Fruit fly (Drosophila melanogaster) whole organism, prepupa: ENCODE measurements around the gene CG1273.

Source experiments
- CG11294 ChIP-seq: fragments of 200-800 bp; sonication (Bioruptor generic); IDR thresholded peaks from 2 replicates; pipeline ENCODE4 v1.3.6; 2022; ENCODE audit warnings: missing biosample characterization, missing genetic modification characterization
- CG11762 ChIP-seq: fragments of 200-800 bp; sonication (Bioruptor generic); optimal IDR thresholded peaks from 3 replicates; lab custom pipeline; 2016; ENCODE audit warnings: missing biosample characterization, missing genetic modification characterization; ENCODE audit not compliant: insufficient read depth
- CG15336 ChIP-seq: fragments of 200-800 bp; sonication (Bioruptor generic); IDR thresholded peaks from 2 replicates; pipeline ENCODE4 v1.3.6; 2022; ENCODE audit warnings: missing biosample characterization, missing genetic modification characterization
- CG1621 ChIP-seq: fragments of 200-800 bp; sonication (Bioruptor generic); optimal IDR thresholded peaks from 3 replicates; lab custom pipeline; 2018; ENCODE audit warnings: missing biosample characterization, mild to moderate bottlenecking, missing genetic modification characterization
- CG31627 ChIP-seq: fragments of 200-800 bp; sonication (Bioruptor generic); optimal IDR thresholded peaks from 3 replicates; lab custom pipeline; 2016; ENCODE audit warnings: missing biosample characterization, missing genetic modification characterization
- CG32006 ChIP-seq: fragments of 200-800 bp; sonication (Bioruptor generic); optimal IDR thresholded peaks from 3 replicates; lab custom pipeline; 2017; ENCODE audit warnings: missing biosample characterization, mild to moderate bottlenecking, missing genetic modification characterization
- CG3919 ChIP-seq: fragments of 200-800 bp; sonication (Bioruptor generic); optimal IDR thresholded peaks from 3 replicates; lab custom pipeline; 2016; ENCODE audit warnings: missing biosample characterization, missing genetic modification characterization
- CG6163 ChIP-seq: fragments of 200-800 bp; sonication (Bioruptor generic); IDR thresholded peaks from 3 replicates; pipeline ENCODE4 v1.3.6; 2022; ENCODE audit warnings: missing biosample characterization, missing genetic modification characterization
- CG6276 ChIP-seq: fragments of 200-800 bp; sonication (Bioruptor generic); optimal IDR thresholded peaks from 2 replicates; lab custom pipeline; 2017; ENCODE audit warnings: missing biosample characterization, mild to moderate bottlenecking, missing genetic modification characterization
- CG6854 ChIP-seq: fragments of 200-800 bp; sonication (Bioruptor generic); optimal IDR thresholded peaks from 2 replicates; lab custom pipeline; 2017; ENCODE audit warnings: missing biosample characterization, mild to moderate bottlenecking, missing genetic modification characterization
- CG7368 ChIP-seq: fragments of 200-800 bp; sonication (Bioruptor generic); optimal IDR thresholded peaks from 3 replicates; lab custom pipeline; 2016; ENCODE audit warnings: missing biosample characterization, missing genetic modification characterization
- CG8632 ChIP-seq: fragments of 200-800 bp; sonication (Bioruptor generic); optimal IDR thresholded peaks from 3 replicates; lab custom pipeline; 2016; ENCODE audit warnings: missing biosample characterization, missing genetic modification characterization
- CG9139 ChIP-seq: fragments of 200-800 bp; sonication (Bioruptor generic); optimal IDR thresholded peaks from 3 replicates; lab custom pipeline; 2017; ENCODE audit warnings: missing biosample characterization, mild to moderate bottlenecking, missing genetic modification characterization
- Eip75B ChIP-seq: fragments of 200-800 bp; sonication (Bioruptor generic); optimal IDR thresholded peaks from 3 replicates; lab custom pipeline; 2016; ENCODE audit warnings: missing biosample characterization, missing genetic modification characterization
- Eip78C ChIP-seq: fragments of 200-800 bp; sonication (Bioruptor generic); peaks from one replicate; lab custom pipeline; 2016; ENCODE audit warnings: missing biosample characterization, missing genetic modification characterization
- Eip93F ChIP-seq: fragments of 200-800 bp; sonication (Bioruptor generic); optimal IDR thresholded peaks from 2 replicates; lab custom pipeline; 2016; ENCODE audit warnings: missing biosample characterization, mild to moderate bottlenecking, missing genetic modification characterization
- Ets21C ChIP-seq: fragments of 200-800 bp; sonication (Bioruptor generic); optimal IDR thresholded peaks from 3 replicates; lab custom pipeline; 2016; ENCODE audit warnings: missing biosample characterization, missing genetic modification characterization
- Hr38 ChIP-seq: sonication (Bioruptor generic); optimal IDR thresholded peaks from 2 replicates; lab custom pipeline; 2016; ENCODE audit warnings: missing biosample characterization, missing genetic modification characterization
- Hr39 ChIP-seq: fragments of 200-800 bp; sonication (Bioruptor generic); optimal IDR thresholded peaks from 2 replicates; lab custom pipeline; 2016; ENCODE audit warnings: missing biosample characterization, missing genetic modification characterization
- Lpt ChIP-seq: fragments of 200-800 bp; sonication (Bioruptor generic); optimal IDR thresholded peaks from 3 replicates; lab custom pipeline; 2016; ENCODE audit warnings: missing biosample characterization, missing genetic modification characterization
- Met ChIP-seq: fragments of 200-800 bp; sonication (Bioruptor generic); optimal IDR thresholded peaks from 3 replicates; lab custom pipeline; 2016; ENCODE audit warnings: missing biosample characterization, missing genetic modification characterization
- Smox ChIP-seq: fragments of 200-800 bp; sonication (Bioruptor generic); optimal IDR thresholded peaks from 3 replicates; lab custom pipeline; 2016; ENCODE audit warnings: missing biosample characterization, missing genetic modification characterization
- Sox102F ChIP-seq: fragments of 200-800 bp; sonication (Bioruptor generic); optimal IDR thresholded peaks from 2 replicates; lab custom pipeline; 2016; ENCODE audit warnings: missing biosample characterization, mild to moderate bottlenecking, missing genetic modification characterization
- Sox15 ChIP-seq: fragments of 200-800 bp; sonication (Bioruptor generic); optimal IDR thresholded peaks from 3 replicates; lab custom pipeline; 2016; ENCODE audit warnings: missing biosample characterization, missing genetic modification characterization
- achi ChIP-seq: fragments of 200-800 bp; sonication (Bioruptor generic); optimal IDR thresholded peaks from 3 replicates; lab custom pipeline; 2016; ENCODE audit warnings: missing biosample characterization, missing genetic modification characterization
- cyc ChIP-seq: fragments of 200-800 bp; sonication (Bioruptor generic); optimal IDR thresholded peaks from 3 replicates; lab custom pipeline; 2016; ENCODE audit warnings: missing biosample characterization, missing genetic modification characterization
- dac ChIP-seq: fragments of 200-800 bp; sonication (Bioruptor generic); optimal IDR thresholded peaks from 2 replicates; lab custom pipeline; 2017; ENCODE audit warnings: missing biosample characterization, mild to moderate bottlenecking, missing genetic modification characterization
- eg ChIP-seq: fragments of 200-800 bp; sonication (Bioruptor generic); IDR thresholded peaks from 3 replicates; pipeline ENCODE4 v1.3.6; 2022; ENCODE audit warnings: missing biosample characterization, missing genetic modification characterization
- esn ChIP-seq: fragments of 200-800 bp; sonication (Bioruptor generic); optimal IDR thresholded peaks from 2 replicates; lab custom pipeline; 2016; ENCODE audit warnings: missing biosample characterization, mild to moderate bottlenecking, missing genetic modification characterization, moderate library complexity
- fd59A ChIP-seq: fragments of 200-800 bp; sonication (Bioruptor generic); optimal IDR thresholded peaks from 2 replicates; lab custom pipeline; 2017; ENCODE audit warnings: missing biosample characterization, mild to moderate bottlenecking, missing genetic modification characterization, missing genetic modification reagents
- fd85E ChIP-seq: fragments of 200-800 bp; sonication (Bioruptor generic); optimal IDR thresholded peaks from 3 replicates; lab custom pipeline; 2016; ENCODE audit warnings: missing biosample characterization, missing genetic modification characterization
- fkh ChIP-seq: fragments of 200-800 bp; sonication (Bioruptor generic); optimal IDR thresholded peaks from 3 replicates; lab custom pipeline; 2017; ENCODE audit warnings: missing biosample characterization, mild to moderate bottlenecking, missing genetic modification characterization, moderate library complexity
- pdm3 ChIP-seq: fragments of 200-800 bp; sonication (Bioruptor generic); optimal IDR thresholded peaks from 3 replicates; lab custom pipeline; 2016; ENCODE audit warnings: missing biosample characterization, missing genetic modification characterization
- salr ChIP-seq, 2 experiments: fragments of 200-800 bp; sonication (Bioruptor generic); optimal IDR thresholded peaks; 3 replicates each; lab custom pipeline; 2016 to 2018; ENCODE audit warnings: missing biosample characterization in 2 of 2, missing genetic modification characterization in 2 of 2, mild to moderate bottlenecking in 1 of 2
- spab ChIP-seq: fragments of 200-800 bp; sonication (Bioruptor generic); optimal IDR thresholded peaks from 2 replicates; lab custom pipeline; 2017; ENCODE audit warnings: missing biosample characterization, mild to moderate bottlenecking, missing genetic modification characterization, missing genetic modification reagents
- ss ChIP-seq, 2 experiments: fragments of 200-800 bp; sonication (Bioruptor generic); optimal IDR thresholded peaks; 2 replicates in 1 of 2; 3 replicates in 1 of 2; lab custom pipeline; 2017 to 2018; ENCODE audit warnings: mild to moderate bottlenecking in 2 of 2, missing biosample characterization in 2 of 2, missing genetic modification characterization in 2 of 2, moderate library complexity in 1 of 2
- svp ChIP-seq: fragments of 200-800 bp; sonication (Bioruptor generic); peaks from one replicate; lab custom pipeline; 2016; ENCODE audit warnings: missing biosample characterization, missing genetic modification characterization
- topi ChIP-seq: fragments of 200-800 bp; sonication (Bioruptor generic); optimal IDR thresholded peaks from 3 replicates; lab custom pipeline; 2016; ENCODE audit warnings: missing biosample characterization, missing genetic modification characterization

Gene CG1273

DNA sequence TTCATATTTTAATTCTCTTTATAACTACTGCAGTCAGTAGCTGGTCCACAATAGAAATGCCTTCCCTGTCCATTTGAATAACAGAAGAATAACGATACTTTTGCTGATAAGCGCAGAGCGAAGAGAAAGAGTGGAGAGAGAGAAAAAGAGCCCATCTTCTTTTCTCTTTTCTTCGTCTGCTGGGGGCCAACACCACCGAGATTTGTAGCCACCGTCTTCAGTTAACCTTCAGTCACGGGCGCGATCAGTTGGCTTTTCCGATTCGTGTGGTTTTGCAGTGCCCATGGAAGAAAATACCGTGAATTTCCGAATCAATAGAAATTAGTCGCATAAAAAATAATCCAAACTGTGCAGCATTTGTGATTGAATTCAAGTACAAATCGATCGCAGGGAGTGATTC is at the start of gene CG1273:
Gene CG1273, plus strand, starts transcription at position 218 of the 400 bp plus-strand sequence.
- TF ChIP-seq eg (GFP tag; lab: Robert Waterston, UW) (no peak), esn (GFP tag; lab: Kevin White, UChicago) (peak; percentile 10)

dm6 chr3L:4215079-4215478 is 48.4 kb upstream of the CG1273 start, which contains the start of gene Cpr64Ad:
TSS of gene Cpr64Ad (plus strand) at chr3L:4215379.
- 0 out of 3 replicates have a peak, but pooled peaks have one; percentile 10 for TF ChIP-seq CG6163 (GFP tag; lab: Robert Waterston, UW)
- TF ChIP-seq salr (GFP tag; optimal IDR thresholded peaks at IDR 0.05; lab: Kevin White, UChicago) = no peak
- TF ChIP-seq Hr39 (GFP tag; lab: Kevin White, UChicago) = no peak
- no peak for TF ChIP-seq CG11762 (GFP tag; lab: Kevin White, UChicago)
- TF ChIP-seq Eip75B (GFP tag; lab: Kevin White, UChicago) = no peak
- no peak for TF ChIP-seq CG1621
- no peak for TF ChIP-seq spab (GFP tag; lab: Kevin White, UChicago)

dm6 chr3L:4219291-4220228 is 44.0 kb upstream of the CG1273 start:
- no peak for TF ChIP-seq CG11294 (GFP tag; lab: Robert Waterston, UW)
- no peak for TF ChIP-seq CG32006 (GFP tag; lab: Kevin White, UChicago)
- TF ChIP-seq fd59A (GFP tag; lab: Kevin White, UChicago) = no peak
- no peak for TF ChIP-seq cyc (GFP tag; lab: Kevin White, UChicago)
- TF ChIP-seq fd85E (GFP tag; lab: Kevin White, UChicago) = no peak
- peak; percentile 70 for TF ChIP-seq svp (GFP tag; lab: Kevin White, UChicago)
- no peak for TF ChIP-seq CG7368 (GFP tag; lab: Kevin White, UChicago)
- no peak for TF ChIP-seq Lpt
- TF ChIP-seq topi (GFP tag; lab: Kevin White, UChicago) = no peak
- no peak for TF ChIP-seq Eip93F (GFP tag; lab: Kevin White, UChicago)
- TF ChIP-seq Hr39 (GFP tag; lab: Kevin White, UChicago) = no peak
- TF ChIP-seq eg (GFP tag; lab: Robert Waterston, UW) = peak; percentile 42; the same call in 1 of the 3 replicates
- no peak for TF ChIP-seq Met (GFP tag; lab: Kevin White, UChicago)
- no peak for TF ChIP-seq esn (GFP tag; lab: Kevin White, UChicago)
- TF ChIP-seq pdm3 (GFP tag; lab: Kevin White, UChicago) = no peak
- TF ChIP-seq Hr38 = no peak
- TF ChIP-seq fkh (GFP tag; lab: Kevin White, UChicago) = peak; percentile 63
- TF ChIP-seq CG9139 = no peak
- TF ChIP-seq Sox102F = no peak
- TF ChIP-seq CG1621 = no peak
- peak; percentile 1 for TF ChIP-seq CG6276 (GFP tag; lab: Kevin White, UChicago)
- TF ChIP-seq CG31627 (GFP tag; lab: Kevin White, UChicago) = no peak
- TF ChIP-seq Eip75B (GFP tag; lab: Kevin White, UChicago) = no peak
- peak; percentile 62 for TF ChIP-seq CG6163 (GFP tag; lab: Robert Waterston, UW)
- TF ChIP-seq achi (GFP tag; lab: Kevin White, UChicago) = no peak
- TF ChIP-seq CG8632 (GFP tag; lab: Kevin White, UChicago) = no peak
- no peak for TF ChIP-seq dac
- no peak for TF ChIP-seq CG6854 (GFP tag; lab: Kevin White, UChicago)
- TF ChIP-seq ss (GFP tag; optimal IDR thresholded peaks at IDR 0.05; lab: Kevin White, UChicago) = no peak
- no peak for TF ChIP-seq CG3919 (GFP tag; lab: Kevin White, UChicago)
- TF ChIP-seq Sox15 (GFP tag; lab: Kevin White, UChicago) = no peak
- TF ChIP-seq Eip78C (GFP tag; lab: Kevin White, UChicago) = peak; percentile 48
- TF ChIP-seq Ets21C = no peak
- no peak; the same call in 1 of the 2 replicates for TF ChIP-seq CG15336 (GFP tag; lab: Robert Waterston, UW)
- no peak for TF ChIP-seq Smox (GFP tag; lab: Kevin White, UChicago)
